Worm (Caenorhabditis elegans) whole organism, L4/young adult: ENCODE measurements around the gene ZK673.4.

Source experiments
- W03F9.2 ChIP-seq: fragments of 150-350 bp; optimal IDR thresholded peaks from 2 replicates; lab custom pipeline; 2014; ENCODE audit warnings: missing biosample characterization, missing genetic modification characterization
- him-1 ChIP-seq: sonication (generic microtip); optimal IDR thresholded peaks from 2 replicates; lab custom pipeline; 2016; ENCODE audit warnings: missing genotype, missing genetic modification reagents, missing genetic modification characterization, missing compliant biosample characterization

- TF ChIP-seq W03F9.2 (tag; lab: Kevin White, UChicago) (no peak), him-1 (tag; lab: Kevin White, UChicago) (no peak)
Measured at ce11 chrII:10443898-10444297, 8.8 kb upstream of the ZK673.4 start.
